Fruit fly (Drosophila melanogaster) S2 (cell line): Measurements from ENCODE around the gene CG14115.

Source experiments
- CG8478 ChIP-seq: fragments of >200 bp; optimal IDR thresholded peaks from 2 replicates; lab custom pipeline; 2018
- CTCF ChIP-seq, 2 experiments: fragments of >200 bp; optimal IDR thresholded peaks; 2 replicates each; lab custom pipeline; 2018

dm6 chr3L:13065619-13066018 lies 4.4 kb upstream of the CG14115 start:
- no peak for TF ChIP-seq CTCF (optimal IDR thresholded peaks at IDR 0.05; lab: Kevin White, UChicago)
- TF ChIP-seq CG8478, result no peak
